Fruit fly (Drosophila melanogaster) whole organism, embryonic: Measurements from ENCODE around the gene robl62A.

Source experiments
- CG42726 ChIP-seq: fragments of 200-800 bp; sonication (Bioruptor generic); IDR thresholded peaks from 2 replicates; pipeline ENCODE4 v1.3.6; 2022; ENCODE audit warnings: missing biosample characterization, missing genetic modification characterization; ENCODE audit not compliant: partially characterized antibody
- CG6175 ChIP-seq: fragments of 200-800 bp; sonication (Bioruptor generic); IDR thresholded peaks from 3 replicates; pipeline ENCODE4 v1.3.6; 2022; ENCODE audit warnings: missing biosample characterization, missing genetic modification characterization
- CG7556 ChIP-seq: fragments of 200-800 bp; sonication (Bioruptor generic); optimal IDR thresholded peaks from 2 replicates; lab custom pipeline; 2017; ENCODE audit warnings: missing biosample characterization, mild to moderate bottlenecking, missing genetic modification characterization
- Ets65A ChIP-seq: fragments of 200-800 bp; sonication (Bioruptor generic); peaks from one replicate; lab custom pipeline; 2016; ENCODE audit warnings: missing biosample characterization, missing genetic modification characterization
- Lpt ChIP-seq: fragments of >200 bp; optimal IDR thresholded peaks from 2 replicates; lab custom pipeline; 2018; ENCODE audit warnings: missing biosample characterization, missing genetic modification characterization
- ewg ChIP-seq: fragments of 200-800 bp; sonication (Bioruptor generic); optimal IDR thresholded peaks from 3 replicates; lab custom pipeline; 2017; ENCODE audit warnings: mild to moderate bottlenecking, missing biosample characterization, missing genetic modification reagents, missing genetic modification characterization
- p53 ChIP-seq: fragments of 200-800 bp; sonication (Bioruptor generic); optimal IDR thresholded peaks from 2 replicates; lab custom pipeline; 2016; ENCODE audit warnings: missing biosample characterization, missing genetic modification characterization
- prd ChIP-seq, 3 experiments: fragments of >200 bp in 2 of 3; fragments of 200-800 bp in 1 of 3; sonication (Bioruptor generic) in 1 of 3; optimal IDR thresholded peaks in 2 of 3; IDR thresholded peaks in 1 of 3; 2 replicates in 2 of 3; 3 replicates in 1 of 3; pipeline versions ENCODE4 v1.3.6 to Lab custom; 2017 to 2022; ENCODE audit warnings: missing biosample characterization in 1 of 3, missing genetic modification characterization in 1 of 3
- rib ChIP-seq: fragments of 200-800 bp; sonication (Bioruptor generic); IDR thresholded peaks from 2 replicates; pipeline ENCODE4 v1.3.6; 2022; ENCODE audit warnings: missing biosample characterization, missing genetic modification characterization

- no peak for TF ChIP-seq CG42726 (GFP tag; lab: Robert Waterston, UW)
- TF ChIP-seq Lpt (GFP tag; lab: Kevin White, UChicago), result no peak
- TF ChIP-seq ewg, result no peak
- no peak for TF ChIP-seq rib (GFP tag; lab: Robert Waterston, UW)
- TF ChIP-seq CG7556 (GFP tag; lab: Kevin White, UChicago), result no peak
- no peak for TF ChIP-seq Ets65A (GFP tag; lab: Kevin White, UChicago)
- no peak for TF ChIP-seq prd (optimal IDR thresholded peaks at IDR 0.05; lab: Kevin White, UChicago)
- TF ChIP-seq prd (GFP tag; IDR thresholded peaks at IDR 0.05; lab: Robert Waterston, UW), result no peak
- TF ChIP-seq CG6175 (GFP tag; lab: Robert Waterston, UW), result no peak
- TF ChIP-seq p53 (GFP tag; lab: Kevin White, UChicago), result no peak
Observed at dm6 chr3L:1440999-1441398, 36.4 kb upstream of the robl62A start.
